Worm (Caenorhabditis elegans) whole organism, late embryonic: ENCODE results near the gene K01A12.2.

Experiments used
- C08G9.2 ChIP-seq: sonication (generic microtip); optimal IDR thresholded peaks from 2 replicates; lab custom pipeline; 2016; ENCODE audit warnings: mild to moderate bottlenecking, missing genetic modification characterization, moderate library complexity, missing compliant biosample characterization
- C38D4.7 ChIP-seq: fragments of 200-800 bp; sonication (Bioruptor generic); optimal IDR thresholded peaks from 2 replicates; lab custom pipeline; 2018; ENCODE audit warnings: mild to moderate bottlenecking, missing genetic modification characterization, moderate library complexity, missing compliant biosample characterization
- K02D7.2 ChIP-seq: sonication (generic microtip); optimal IDR thresholded peaks from 2 replicates; lab custom pipeline; 2017; ENCODE audit warnings: mild to moderate bottlenecking, missing genetic modification characterization, missing compliant biosample characterization
- T23F11.4 ChIP-seq: fragments of 200-800 bp; sonication (Bioruptor generic); optimal IDR thresholded peaks from 2 replicates; lab custom pipeline; 2018; ENCODE audit warnings: mild to moderate bottlenecking, missing genetic modification characterization, missing compliant biosample characterization
- ama-1 ChIP-seq: fragments of 150-350 bp; optimal IDR thresholded peaks from 2 replicates; lab custom pipeline; 2014
- ceh-18 ChIP-seq: sonication (generic microtip); optimal IDR thresholded peaks from 2 replicates; lab custom pipeline; 2016; ENCODE audit warnings: missing genetic modification characterization, missing compliant biosample characterization
- ceh-31 ChIP-seq: sonication (generic microtip); optimal IDR thresholded peaks from 2 replicates; lab custom pipeline; 2016; ENCODE audit warnings: missing genetic modification characterization, missing compliant biosample characterization
- ceh-34 ChIP-seq: sonication (generic microtip); optimal IDR thresholded peaks from 2 replicates; lab custom pipeline; 2016; ENCODE audit warnings: mild to moderate bottlenecking, missing genetic modification characterization, missing compliant biosample characterization
- ceh-45 ChIP-seq: fragments of 200-800 bp; sonication (Bioruptor generic); IDR thresholded peaks from 2 replicates; pipeline ENCODE4 v1.3.6; 2022; ENCODE audit warnings: missing genetic modification reagents, missing genetic modification characterization, missing compliant biosample characterization
- ceh-48 ChIP-seq: sonication (generic microtip); optimal IDR thresholded peaks from 2 replicates; lab custom pipeline; 2016; ENCODE audit warnings: missing genetic modification characterization, inconsistent platforms, missing compliant biosample characterization
- ceh-6 ChIP-seq: fragments of 200-800 bp; sonication (Bioruptor generic); optimal IDR thresholded peaks from 2 replicates; lab custom pipeline; 2018; ENCODE audit warnings: mild to moderate bottlenecking, missing genetic modification characterization, missing compliant biosample characterization
- ceh-9 ChIP-seq: sonication (generic microtip); optimal IDR thresholded peaks from 2 replicates; lab custom pipeline; 2016; ENCODE audit warnings: mild to moderate bottlenecking, missing genetic modification characterization, inconsistent platforms, missing compliant biosample characterization
- che-1 ChIP-seq: sonication (generic microtip); optimal IDR thresholded peaks from 2 replicates; lab custom pipeline; 2016; ENCODE audit warnings: mild to moderate bottlenecking, missing genetic modification characterization, missing compliant biosample characterization
- dmd-4 ChIP-seq: sonication (generic microtip); optimal IDR thresholded peaks from 2 replicates; lab custom pipeline; 2016; ENCODE audit warnings: borderline replicate concordance, missing genetic modification characterization, missing compliant biosample characterization
- elt-4 ChIP-seq: sonication (generic microtip); optimal IDR thresholded peaks from 2 replicates; lab custom pipeline; 2016; ENCODE audit warnings: missing genetic modification characterization, missing compliant biosample characterization
- ets-4 ChIP-seq: sonication (generic microtip); optimal IDR thresholded peaks from 2 replicates; lab custom pipeline; 2016; ENCODE audit warnings: missing genetic modification characterization, missing compliant biosample characterization
- fkh-10 ChIP-seq: fragments of 150-350 bp; optimal IDR thresholded peaks from 2 replicates; lab custom pipeline; 2014; ENCODE audit warnings: missing biosample characterization, missing genetic modification reagents, missing genetic modification characterization
- fkh-6 ChIP-seq: sonication (generic microtip); optimal IDR thresholded peaks from 2 replicates; lab custom pipeline; 2016; ENCODE audit warnings: missing genetic modification characterization, missing compliant biosample characterization
- gmeb-2 ChIP-seq: sonication (generic microtip); optimal IDR thresholded peaks from 2 replicates; lab custom pipeline; 2016; ENCODE audit warnings: missing genetic modification characterization, inconsistent platforms, missing compliant biosample characterization
- hlh-13 ChIP-seq: fragments of 200-800 bp; sonication (Bioruptor generic); optimal IDR thresholded peaks from 2 replicates; lab custom pipeline; 2018; ENCODE audit warnings: mild to moderate bottlenecking, missing genetic modification characterization, missing compliant biosample characterization
- hlh-30 ChIP-seq: sonication (generic microtip); optimal IDR thresholded peaks from 2 replicates; lab custom pipeline; 2017; ENCODE audit warnings: antibody characterized with exemption, missing genetic modification characterization, missing compliant biosample characterization; ENCODE audit not compliant: insufficient read depth
- hlh-8 ChIP-seq: sonication (generic microtip); optimal IDR thresholded peaks from 2 replicates; lab custom pipeline; 2016; ENCODE audit warnings: missing genotype, missing genetic modification characterization, missing compliant biosample characterization
- lim-6 ChIP-seq: sonication (generic microtip); optimal IDR thresholded peaks from 2 replicates; lab custom pipeline; 2016; ENCODE audit warnings: missing genetic modification characterization, missing compliant biosample characterization
- lin-11 ChIP-seq: fragments of 200-800 bp; sonication (Bioruptor generic); optimal IDR thresholded peaks from 2 replicates; lab custom pipeline; 2018; ENCODE audit warnings: mild to moderate bottlenecking, missing genetic modification characterization, missing compliant biosample characterization
- madf-2 ChIP-seq: sonication (generic microtip); optimal IDR thresholded peaks from 2 replicates; lab custom pipeline; 2017; ENCODE audit warnings: missing genetic modification characterization, missing compliant biosample characterization
- mec-3 ChIP-seq: sonication (generic microtip); optimal IDR thresholded peaks from 2 replicates; lab custom pipeline; 2016; ENCODE audit warnings: borderline replicate concordance, missing genetic modification characterization, missing compliant biosample characterization
- nhr-11 ChIP-seq: fragments of 150-350 bp; optimal IDR thresholded peaks from 2 replicates; lab custom pipeline; 2014; ENCODE audit warnings: missing biosample characterization, missing genetic modification characterization
- nhr-232 ChIP-seq: sonication (generic microtip); optimal IDR thresholded peaks from 2 replicates; lab custom pipeline; 2016; ENCODE audit warnings: missing genetic modification characterization, missing compliant biosample characterization
- npax-4 ChIP-seq: sonication (generic microtip); optimal IDR thresholded peaks from 2 replicates; lab custom pipeline; 2016; ENCODE audit warnings: missing genetic modification characterization, missing compliant biosample characterization
- odd-2 ChIP-seq: sonication (generic microtip); optimal IDR thresholded peaks from 2 replicates; lab custom pipeline; 2017; ENCODE audit warnings: antibody characterized with exemption, mild to moderate bottlenecking, missing genetic modification characterization, missing compliant biosample characterization
- pag-3 ChIP-seq: sonication (generic microtip); optimal IDR thresholded peaks from 2 replicates; lab custom pipeline; 2016; ENCODE audit warnings: missing compliant biosample characterization, missing genetic modification characterization, borderline replicate concordance
- pat-9 ChIP-seq: fragments of 200-800 bp; sonication (Bioruptor generic); optimal IDR thresholded peaks from 2 replicates; lab custom pipeline; 2018; ENCODE audit warnings: mild to moderate bottlenecking, missing genetic modification characterization, moderate library complexity, missing compliant biosample characterization
- pax-1 ChIP-seq: fragments of 150-350 bp; optimal IDR thresholded peaks from 2 replicates; lab custom pipeline; 2014; ENCODE audit warnings: missing biosample characterization, missing genetic modification characterization
- pha-2 ChIP-seq: sonication (generic microtip); optimal IDR thresholded peaks from 2 replicates; lab custom pipeline; 2017; ENCODE audit warnings: mild to moderate bottlenecking, missing genetic modification characterization, missing compliant biosample characterization
- pha-4 ChIP-seq: fragments of 150-350 bp; optimal IDR thresholded peaks from 2 replicates; lab custom pipeline; 2018; ENCODE audit warnings: missing biosample characterization, missing genetic modification reagents, missing genetic modification characterization
- rnt-1 ChIP-seq: sonication (generic microtip); optimal IDR thresholded peaks from 2 replicates; lab custom pipeline; 2016; ENCODE audit warnings: missing genetic modification characterization, missing compliant biosample characterization
- sdc-2 ChIP-seq: sonication (generic microtip); optimal IDR thresholded peaks from 2 replicates; lab custom pipeline; 2016; ENCODE audit warnings: missing genotype, missing genetic modification characterization, missing compliant biosample characterization
- sox-2 ChIP-seq: fragments of 200-800 bp; sonication (Bioruptor generic); IDR thresholded peaks from 2 replicates; pipeline ENCODE4 v1.3.6; 2022; ENCODE audit warnings: missing genetic modification reagents, missing genetic modification characterization, missing compliant biosample characterization
- sox-4 ChIP-seq: sonication (generic microtip); optimal IDR thresholded peaks from 2 replicates; lab custom pipeline; 2017; ENCODE audit warnings: mild to moderate bottlenecking, missing genetic modification characterization, inconsistent platforms, missing compliant biosample characterization
- syd-9 ChIP-seq: sonication (generic microtip); optimal IDR thresholded peaks from 2 replicates; lab custom pipeline; 2016; ENCODE audit warnings: mild to moderate bottlenecking, missing genetic modification characterization, moderate library complexity, missing compliant biosample characterization
- tbx-7 ChIP-seq: sonication (generic microtip); optimal IDR thresholded peaks from 2 replicates; lab custom pipeline; 2016; ENCODE audit warnings: missing genotype, missing genetic modification characterization, missing compliant biosample characterization
- ttx-3 ChIP-seq: sonication (generic microtip); optimal IDR thresholded peaks from 2 replicates; lab custom pipeline; 2016; ENCODE audit warnings: missing genetic modification reagents, missing genetic modification characterization, missing compliant biosample characterization
- unc-42 ChIP-seq: sonication (generic microtip); optimal IDR thresholded peaks from 2 replicates; lab custom pipeline; 2016; ENCODE audit warnings: missing genotype, missing genetic modification characterization, missing compliant biosample characterization
- unc-55 ChIP-seq: sonication (generic microtip); optimal IDR thresholded peaks from 2 replicates; lab custom pipeline; 2017; ENCODE audit warnings: missing biosample characterization, missing genetic modification reagents, missing genetic modification characterization
- unc-86 ChIP-seq: sonication (generic microtip); optimal IDR thresholded peaks from 2 replicates; lab custom pipeline; 2016; ENCODE audit warnings: missing genetic modification characterization, missing compliant biosample characterization
- ztf-16 ChIP-seq: sonication (generic microtip); optimal IDR thresholded peaks from 2 replicates; lab custom pipeline; 2017; ENCODE audit warnings: missing genetic modification characterization, missing compliant biosample characterization

The K01A12.2 gene

ce11 chrX:8623840-8624591 is 10.9 kb downstream of the K01A12.2 start:
- TF ChIP-seq pag-3 (tag; lab: Kevin White, UChicago) (no peak), ceh-6 (peak; percentile 16), C38D4.7 (GFP tag; lab: Kevin White, UChicago) (peak; percentile 31)

ce11 chrX:8625090-8625489 is 11.9 kb downstream of the K01A12.2 start, which contains the start of gene K01A12.3:
TSS of gene K01A12.3 (minus strand) at chrX:8625190.
- no peak for TF ChIP-seq lim-6 (tag; lab: Kevin White, UChicago)
- TF ChIP-seq unc-55 (GFP tag; lab: Kevin White, UChicago) = no peak
- TF ChIP-seq fkh-6 (tag; lab: Kevin White, UChicago) = no peak
- no peak for TF ChIP-seq gmeb-2 (tag; lab: Kevin White, UChicago)
- no peak for TF ChIP-seq ztf-16 (tag; lab: Kevin White, UChicago)
- no peak for TF ChIP-seq madf-2 (tag; lab: Kevin White, UChicago)
- no peak for TF ChIP-seq lin-11 (tag; lab: Kevin White, UChicago)
- no peak for TF ChIP-seq hlh-13 (GFP tag; lab: Kevin White, UChicago)
- no peak for TF ChIP-seq sox-4 (tag; lab: Kevin White, UChicago)
- TF ChIP-seq rnt-1 (tag; lab: Kevin White, UChicago) = no peak

- TF ChIP-seq odd-2 (no peak), pha-4 (tag; lab: Kevin White, UChicago) (no peak), C38D4.7 (GFP tag; lab: Kevin White, UChicago) (peak; percentile 68), ceh-45 (peak; percentile 23; the same call in 1 of the 2 replicates), nhr-11 (tag; lab: Kevin White, UChicago) (no peak), unc-42 (tag; lab: Kevin White, UChicago) (no peak), unc-55 (GFP tag; lab: Kevin White, UChicago) (no peak), T23F11.4 (GFP tag; lab: Kevin White, UChicago) (peak; percentile 47), hlh-8 (tag; lab: Kevin White, UChicago) (no peak), ama-1 (lab: Kevin White, UChicago) (no peak), tbx-7 (tag; lab: Kevin White, UChicago) (no peak), hlh-13 (GFP tag; lab: Kevin White, UChicago) (peak; percentile 19), syd-9 (tag; lab: Kevin White, UChicago) (peak; percentile 27), nhr-232 (peak; percentile 58), fkh-6 (tag; lab: Kevin White, UChicago) (peak; percentile 63), K02D7.2 (tag; lab: Kevin White, UChicago) (no peak), rnt-1 (tag; lab: Kevin White, UChicago) (no peak), sdc-2 (tag; lab: Kevin White, UChicago) (no peak), npax-4 (tag; lab: Kevin White, UChicago) (peak; percentile 28), ceh-34 (tag; lab: Kevin White, UChicago) (peak; percentile 32), lin-11 (tag; lab: Kevin White, UChicago) (peak; percentile 11), dmd-4 (tag; lab: Kevin White, UChicago) (no peak), ceh-9 (tag; lab: Kevin White, UChicago) (no peak), ets-4 (tag; lab: Kevin White, UChicago) (no peak), unc-86 (no peak), sox-4 (tag; lab: Kevin White, UChicago) (peak; percentile 56), hlh-30 (tag; lab: Kevin White, UChicago) (no peak), gmeb-2 (tag; lab: Kevin White, UChicago) (peak; percentile 69), elt-4 (no peak), ceh-18 (no peak), pha-2 (tag; lab: Kevin White, UChicago) (peak; percentile 78), ceh-31 (tag; lab: Kevin White, UChicago) (no peak), pax-1 (tag; lab: Kevin White, UChicago) (no peak), ttx-3 (tag; lab: Kevin White, UChicago) (peak; percentile 48), C08G9.2 (no peak), che-1 (tag; lab: Kevin White, UChicago) (peak; percentile 1), mec-3 (tag; lab: Kevin White, UChicago) (no peak), sox-2 (GFP tag; lab: Robert Waterston, UW) (peak; percentile 55), fkh-10 (GFP tag; lab: Kevin White, UChicago) (no peak), ceh-48 (tag; lab: Kevin White, UChicago) (no peak), pat-9 (tag; lab: Kevin White, UChicago) (peak; percentile 37)
Measured at ce11 chrX:8638679-8639184, 25.6 kb downstream of the K01A12.2 start.
